Worm (Caenorhabditis elegans) whole organism, mixed stage, embryonic: ENCODE data around the gene skr-17.

Experiments
- ceh-83 ChIP-seq: fragments of 200-800 bp; sonication (Bioruptor generic); optimal IDR thresholded peaks from 2 replicates; lab custom pipeline; 2018; ENCODE audit warnings: mild to moderate bottlenecking, missing genetic modification characterization, missing compliant biosample characterization
- ces-1 ChIP-seq: fragments of 150-350 bp; optimal IDR thresholded peaks from 2 replicates; lab custom pipeline; 2014; ENCODE audit warnings: missing biosample characterization, missing genetic modification reagents, missing genetic modification characterization
- nhr-237 ChIP-seq: fragments of 150-350 bp; optimal IDR thresholded peaks from 2 replicates; lab custom pipeline; 2014; ENCODE audit warnings: missing biosample characterization, missing genetic modification characterization
- unc-39 ChIP-seq: fragments of 150-350 bp; optimal IDR thresholded peaks from 2 replicates; lab custom pipeline; 2014; ENCODE audit warnings: missing biosample characterization, missing genetic modification characterization
- unc-62 ChIP-seq: fragments of 150-350 bp; optimal IDR thresholded peaks from 2 replicates; lab custom pipeline; 2014; ENCODE audit warnings: missing biosample characterization, missing genetic modification reagents, missing genetic modification characterization

DNA sequence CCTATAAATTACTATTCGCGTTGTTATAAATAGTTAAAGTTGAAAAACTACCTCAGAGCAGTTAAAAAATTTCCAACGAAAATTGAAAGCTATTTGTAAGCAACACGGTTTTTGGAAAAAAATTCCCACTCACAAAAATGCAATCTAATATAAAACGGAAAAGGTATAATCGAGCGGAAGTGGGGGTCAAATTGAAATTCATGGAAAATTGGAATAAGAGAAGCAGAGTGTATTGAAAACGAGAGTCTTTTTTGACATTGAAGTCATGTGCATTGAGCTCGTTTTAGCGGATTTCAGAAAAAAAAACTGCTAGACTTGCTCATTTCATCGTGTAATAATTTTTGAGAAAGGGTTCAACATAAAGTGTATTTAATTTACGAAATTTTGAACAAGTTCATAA lies 13.1 kb upstream of the skr-17 start:
- no peak for TF ChIP-seq ces-1 (GFP tag; lab: Kevin White, UChicago)
- TF ChIP-seq unc-62 (GFP tag; lab: Kevin White, UChicago) = no peak
- no peak for TF ChIP-seq nhr-237 (tag; lab: Kevin White, UChicago)
- no peak for TF ChIP-seq unc-39 (tag; lab: Kevin White, UChicago)
- TF ChIP-seq ceh-83 (GFP tag; lab: Kevin White, UChicago) = no peak
